Fruit fly (Drosophila melanogaster) Kc167 (cell line): ENCODE measurements around the gene CG42307.

Experiments
- Myc ChIP-seq: fragments of >200 bp; optimal IDR thresholded peaks from 2 replicates; lab custom pipeline; 2017; ENCODE audit warnings: missing external identifiers
- h ChIP-seq: fragments of >200 bp; optimal IDR thresholded peaks from 3 replicates; lab custom pipeline; 2018; ENCODE audit warnings: missing external identifiers
- psq ChIP-seq: fragments of >200 bp; optimal IDR thresholded peaks from 2 replicates; lab custom pipeline; 2017; ENCODE audit warnings: missing external identifiers

DNA sequence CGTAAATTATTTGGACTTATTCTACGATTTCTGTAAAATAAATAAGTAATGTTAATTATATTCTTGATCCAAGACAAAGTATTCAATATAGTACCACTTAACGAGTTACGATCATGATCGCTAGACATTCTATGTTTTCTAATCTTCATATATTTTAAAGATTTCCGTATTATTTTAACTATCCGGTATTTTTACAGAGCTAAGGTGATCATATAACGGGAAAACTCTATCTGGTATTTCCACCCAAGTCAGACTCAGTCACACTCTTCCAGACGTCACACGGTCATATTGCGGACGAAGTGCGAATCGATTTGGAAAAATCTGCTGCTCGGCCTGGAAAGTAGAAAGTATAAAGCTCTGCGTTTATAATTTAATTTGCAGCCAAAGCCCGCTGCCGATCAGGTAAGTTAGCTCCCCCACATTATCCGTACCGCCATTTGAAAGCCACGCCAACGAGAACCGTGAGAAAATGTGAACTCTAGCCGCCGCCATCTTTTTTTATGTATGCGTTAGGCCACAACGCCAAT is 10.3 kb downstream of the CG42307 start, which contains the start of the genes lark and eco:
- TF ChIP-seq h (lab: Kevin White, UChicago), result no peak
- TF ChIP-seq Myc, result no peak
- no peak for TF ChIP-seq psq
